Worm (Caenorhabditis elegans) whole organism, L1 larva: Measurements from ENCODE around the gene srj-21.

Experiments used
- aly-2 ChIP-seq: fragments of 150-350 bp; optimal IDR thresholded peaks from 2 replicates; lab custom pipeline; 2014; ENCODE audit warnings: missing biosample characterization, missing genetic modification characterization
- ceh-63 ChIP-seq: fragments of 200-800 bp; sonication (Bioruptor generic); optimal IDR thresholded peaks from 2 replicates; lab custom pipeline; 2018; ENCODE audit warnings: mild to moderate bottlenecking, missing genetic modification characterization, missing compliant biosample characterization
- ceh-82 ChIP-seq, 3 experiments: fragments of 150-350 bp in 1 of 3; sonication (generic microtip) in 2 of 3; optimal IDR thresholded peaks; 2 replicates each; lab custom pipeline; 2014 to 2017; ENCODE audit warnings: missing biosample characterization in 3 of 3, missing genetic modification characterization in 3 of 3
- fkh-4 ChIP-seq: sonication (generic microtip); optimal IDR thresholded peaks from 2 replicates; lab custom pipeline; 2016; ENCODE audit warnings: missing compliant biosample characterization, missing genetic modification characterization, borderline replicate concordance
- lin-14 ChIP-seq: fragments of 200-800 bp; sonication (Bioruptor generic); optimal IDR thresholded peaks from 2 replicates; lab custom pipeline; 2018; ENCODE audit warnings: mild to moderate bottlenecking, missing genetic modification characterization, moderate library complexity, missing compliant biosample characterization
- nhr-11 ChIP-seq: fragments of 150-350 bp; optimal IDR thresholded peaks from 2 replicates; lab custom pipeline; 2014; ENCODE audit warnings: missing biosample characterization, missing genetic modification characterization
- pqm-1 ChIP-seq: sonication (generic microtip); optimal IDR thresholded peaks from 3 replicates; lab custom pipeline; 2017; ENCODE audit warnings: missing biosample characterization, missing genetic modification characterization
- snpc-4 ChIP-seq: fragments of 150-350 bp; optimal IDR thresholded peaks from 2 replicates; lab custom pipeline; 2014; ENCODE audit warnings: missing biosample characterization, missing genetic modification characterization

ce11 chrV:10714630-10715029, 30.5 kb upstream of the srj-21 start:
- TF ChIP-seq fkh-4 (tag; lab: Kevin White, UChicago) (no peak), lin-14 (no peak), aly-2 (no peak), snpc-4 (tag; lab: Kevin White, UChicago) (no peak), nhr-11 (tag; lab: Kevin White, UChicago) (no peak), ceh-63 (no peak), pqm-1 (tag; lab: Kevin White, UChicago) (no peak), ceh-82 (tag; optimal IDR thresholded peaks at IDR 0.05; lab: Kevin White, UChicago) (no peak)
